Worm (Caenorhabditis elegans) whole organism, young adult: ENCODE results near the gene F25E5.8.

Experiments used
- attf-6 ChIP-seq: fragments of 200-800 bp; sonication (Bioruptor generic); IDR thresholded peaks from 2 replicates; pipeline ENCODE4 v1.3.6; 2022; ENCODE audit warnings: missing genetic modification reagents, missing genetic modification characterization, missing compliant biosample characterization
- efl-1 ChIP-seq: fragments of 150-350 bp; optimal IDR thresholded peaks from 2 replicates; lab custom pipeline; 2014; ENCODE audit warnings: missing biosample characterization, missing genetic modification reagents, missing genetic modification characterization
- egrh-3 ChIP-seq: fragments of 200-800 bp; sonication (Bioruptor generic); IDR thresholded peaks from 2 replicates; pipeline ENCODE4 v1.3.6; 2022; ENCODE audit warnings: missing genetic modification reagents, missing genetic modification characterization, missing compliant biosample characterization
- hmg-1.2 ChIP-seq: fragments of 200-800 bp; sonication (Bioruptor generic); IDR thresholded peaks from 2 replicates; pipeline ENCODE4 v1.3.6; 2022; ENCODE audit warnings: missing genetic modification reagents, missing genetic modification characterization, missing compliant biosample characterization
- let-526 ChIP-seq: fragments of 200-800 bp; sonication (Bioruptor generic); IDR thresholded peaks from 2 replicates; pipeline ENCODE4 v1.3.6; 2022; ENCODE audit warnings: missing genetic modification reagents, missing genetic modification characterization, missing compliant biosample characterization
- madf-8 ChIP-seq: fragments of 200-800 bp; sonication (Bioruptor generic); conservative IDR thresholded peaks from 2 replicates; pipeline ENCODE4 v1.3.6; 2022; ENCODE audit warnings: missing genetic modification reagents, missing genetic modification characterization, missing compliant biosample characterization
- mel-28 ChIP-seq: sonication (generic microtip); optimal IDR thresholded peaks from 2 replicates; lab custom pipeline; 2016; ENCODE audit warnings: borderline replicate concordance, mild to moderate bottlenecking, missing genetic modification characterization, missing compliant biosample characterization
- mxl-1 ChIP-seq: sonication (generic microtip); optimal IDR thresholded peaks from 2 replicates; lab custom pipeline; 2016; ENCODE audit warnings: missing genetic modification characterization, missing compliant biosample characterization
- tlf-1 ChIP-seq: fragments of 200-800 bp; sonication (Bioruptor generic); optimal IDR thresholded peaks from 2 replicates; lab custom pipeline; 2018; ENCODE audit warnings: mild to moderate bottlenecking, missing genetic modification characterization, missing compliant biosample characterization

DNA sequence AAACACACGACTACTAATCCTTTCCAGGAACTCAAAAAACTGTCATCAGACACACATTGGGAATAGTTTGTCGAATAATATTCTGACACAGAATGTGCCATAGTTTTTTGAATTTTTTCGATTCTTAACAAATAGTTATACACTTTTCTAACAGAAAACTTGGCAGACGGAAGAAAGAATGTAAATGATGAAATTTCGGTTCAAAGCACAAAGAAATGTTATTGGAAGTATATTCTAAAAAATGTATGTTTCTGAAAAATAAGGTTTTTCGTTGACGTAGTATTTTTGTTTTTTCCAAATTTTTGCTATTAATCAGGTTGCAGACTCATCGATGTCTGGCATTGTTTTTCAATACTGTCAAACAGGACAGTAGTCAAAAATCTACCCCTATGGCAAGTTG lies 25.2 kb downstream of the F25E5.8 start, which contains the start of gene srh-92:
- TF ChIP-seq attf-6 (GFP tag; lab: Robert Waterston, UW) = no peak
- TF ChIP-seq let-526 (GFP tag; lab: Robert Waterston, UW) = no peak
- no peak for TF ChIP-seq mxl-1 (tag; lab: Kevin White, UChicago)
- no peak for TF ChIP-seq egrh-3 (GFP tag; lab: Robert Waterston, UW)
- no peak for TF ChIP-seq madf-8 (GFP tag; lab: Robert Waterston, UW)
- TF ChIP-seq tlf-1 (GFP tag; lab: Kevin White, UChicago) = no peak
- no peak for TF ChIP-seq mel-28 (tag; lab: Kevin White, UChicago)
- TF ChIP-seq hmg-1.2 (GFP tag; lab: Robert Waterston, UW) = no peak
- no peak for TF ChIP-seq efl-1 (GFP tag; lab: Kevin White, UChicago)
